Worm (Caenorhabditis elegans) whole organism, late embryonic: ENCODE data around the gene idpp-6.

Source experiments
- C08G9.2 ChIP-seq: sonication (generic microtip); optimal IDR thresholded peaks from 2 replicates; lab custom pipeline; 2016; ENCODE audit warnings: mild to moderate bottlenecking, missing genetic modification characterization, moderate library complexity, missing compliant biosample characterization
- C38D4.7 ChIP-seq: fragments of 200-800 bp; sonication (Bioruptor generic); optimal IDR thresholded peaks from 2 replicates; lab custom pipeline; 2018; ENCODE audit warnings: mild to moderate bottlenecking, missing genetic modification characterization, moderate library complexity, missing compliant biosample characterization
- F13H6.1 ChIP-seq: sonication (generic microtip); optimal IDR thresholded peaks from 2 replicates; lab custom pipeline; 2016; ENCODE audit warnings: missing genetic modification characterization, missing compliant biosample characterization
- K02D7.2 ChIP-seq: sonication (generic microtip); optimal IDR thresholded peaks from 2 replicates; lab custom pipeline; 2017; ENCODE audit warnings: mild to moderate bottlenecking, missing genetic modification characterization, missing compliant biosample characterization
- T23F11.4 ChIP-seq: fragments of 200-800 bp; sonication (Bioruptor generic); optimal IDR thresholded peaks from 2 replicates; lab custom pipeline; 2018; ENCODE audit warnings: mild to moderate bottlenecking, missing genetic modification characterization, missing compliant biosample characterization
- ahr-1 ChIP-seq: sonication (generic microtip); optimal IDR thresholded peaks from 2 replicates; lab custom pipeline; 2016; ENCODE audit warnings: missing genetic modification characterization, missing compliant biosample characterization
- ama-1 ChIP-seq: fragments of 150-350 bp; optimal IDR thresholded peaks from 2 replicates; lab custom pipeline; 2014
- ceh-14 ChIP-seq: sonication (generic microtip); optimal IDR thresholded peaks from 2 replicates; lab custom pipeline; 2016; ENCODE audit warnings: missing genotype, missing genetic modification characterization, missing compliant biosample characterization
- ceh-19 ChIP-seq: fragments of 200-800 bp; sonication (Bioruptor generic); optimal IDR thresholded peaks from 2 replicates; lab custom pipeline; 2018; ENCODE audit warnings: mild to moderate bottlenecking, missing genetic modification characterization, missing compliant biosample characterization
- ceh-2 ChIP-seq: sonication (generic microtip); optimal IDR thresholded peaks from 2 replicates; lab custom pipeline; 2016; ENCODE audit warnings: missing genotype, missing genetic modification characterization, missing compliant biosample characterization
- ceh-22 ChIP-seq: sonication (generic microtip); optimal IDR thresholded peaks from 2 replicates; lab custom pipeline; 2017; ENCODE audit warnings: missing biosample characterization, missing genetic modification characterization
- ceh-30 ChIP-seq: fragments of 150-350 bp; optimal IDR thresholded peaks from 2 replicates; lab custom pipeline; 2014; ENCODE audit warnings: missing biosample characterization, missing genetic modification characterization
- ceh-31 ChIP-seq: sonication (generic microtip); optimal IDR thresholded peaks from 2 replicates; lab custom pipeline; 2016; ENCODE audit warnings: missing genetic modification characterization, missing compliant biosample characterization
- ceh-34 ChIP-seq: sonication (generic microtip); optimal IDR thresholded peaks from 2 replicates; lab custom pipeline; 2016; ENCODE audit warnings: mild to moderate bottlenecking, missing genetic modification characterization, missing compliant biosample characterization
- ceh-6 ChIP-seq: fragments of 200-800 bp; sonication (Bioruptor generic); optimal IDR thresholded peaks from 2 replicates; lab custom pipeline; 2018; ENCODE audit warnings: mild to moderate bottlenecking, missing genetic modification characterization, missing compliant biosample characterization
- ceh-9 ChIP-seq: sonication (generic microtip); optimal IDR thresholded peaks from 2 replicates; lab custom pipeline; 2016; ENCODE audit warnings: mild to moderate bottlenecking, missing genetic modification characterization, inconsistent platforms, missing compliant biosample characterization
- dmd-4 ChIP-seq: sonication (generic microtip); optimal IDR thresholded peaks from 2 replicates; lab custom pipeline; 2016; ENCODE audit warnings: borderline replicate concordance, missing genetic modification characterization, missing compliant biosample characterization
- dve-1 ChIP-seq: sonication (generic microtip); optimal IDR thresholded peaks from 2 replicates; lab custom pipeline; 2017; ENCODE audit warnings: antibody characterized with exemption, mild to moderate bottlenecking, missing genetic modification characterization, missing compliant biosample characterization
- elt-2 ChIP-seq: sonication (generic microtip); optimal IDR thresholded peaks from 2 replicates; lab custom pipeline; 2016; ENCODE audit warnings: missing genetic modification reagents, missing genetic modification characterization, missing compliant biosample characterization
- eyg-1 ChIP-seq: sonication (generic microtip); optimal IDR thresholded peaks from 2 replicates; lab custom pipeline; 2016; ENCODE audit warnings: missing genotype, missing genetic modification characterization, missing compliant biosample characterization
- fax-1 ChIP-seq: sonication (generic microtip); optimal IDR thresholded peaks from 2 replicates; lab custom pipeline; 2016; ENCODE audit warnings: missing genotype, missing genetic modification characterization, missing compliant biosample characterization
- fkh-10 ChIP-seq: fragments of 150-350 bp; optimal IDR thresholded peaks from 2 replicates; lab custom pipeline; 2014; ENCODE audit warnings: missing biosample characterization, missing genetic modification reagents, missing genetic modification characterization
- fkh-6 ChIP-seq: sonication (generic microtip); optimal IDR thresholded peaks from 2 replicates; lab custom pipeline; 2016; ENCODE audit warnings: missing genetic modification characterization, missing compliant biosample characterization
- gmeb-2 ChIP-seq: sonication (generic microtip); optimal IDR thresholded peaks from 2 replicates; lab custom pipeline; 2016; ENCODE audit warnings: missing genetic modification characterization, inconsistent platforms, missing compliant biosample characterization
- hlh-13 ChIP-seq: fragments of 200-800 bp; sonication (Bioruptor generic); optimal IDR thresholded peaks from 2 replicates; lab custom pipeline; 2018; ENCODE audit warnings: mild to moderate bottlenecking, missing genetic modification characterization, missing compliant biosample characterization
- hlh-15 ChIP-seq: sonication (generic microtip); optimal IDR thresholded peaks from 2 replicates; lab custom pipeline; 2016; ENCODE audit warnings: missing genetic modification characterization, missing compliant biosample characterization
- hlh-30 ChIP-seq: sonication (generic microtip); optimal IDR thresholded peaks from 2 replicates; lab custom pipeline; 2017; ENCODE audit warnings: antibody characterized with exemption, missing genetic modification characterization, missing compliant biosample characterization; ENCODE audit not compliant: insufficient read depth
- lim-6 ChIP-seq: sonication (generic microtip); optimal IDR thresholded peaks from 2 replicates; lab custom pipeline; 2016; ENCODE audit warnings: missing genetic modification characterization, missing compliant biosample characterization
- lin-11 ChIP-seq: fragments of 200-800 bp; sonication (Bioruptor generic); optimal IDR thresholded peaks from 2 replicates; lab custom pipeline; 2018; ENCODE audit warnings: mild to moderate bottlenecking, missing genetic modification characterization, missing compliant biosample characterization
- mec-3 ChIP-seq: sonication (generic microtip); optimal IDR thresholded peaks from 2 replicates; lab custom pipeline; 2016; ENCODE audit warnings: borderline replicate concordance, missing genetic modification characterization, missing compliant biosample characterization
- nfya-1 ChIP-seq: sonication (generic microtip); optimal IDR thresholded peaks from 2 replicates; lab custom pipeline; 2017; ENCODE audit warnings: missing genetic modification characterization, mild to moderate bottlenecking, missing compliant biosample characterization, antibody characterized with exemption, moderate library complexity
- nhr-11 ChIP-seq: fragments of 150-350 bp; optimal IDR thresholded peaks from 2 replicates; lab custom pipeline; 2014; ENCODE audit warnings: missing biosample characterization, missing genetic modification characterization
- npax-4 ChIP-seq: sonication (generic microtip); optimal IDR thresholded peaks from 2 replicates; lab custom pipeline; 2016; ENCODE audit warnings: missing genetic modification characterization, missing compliant biosample characterization
- odd-2 ChIP-seq: sonication (generic microtip); optimal IDR thresholded peaks from 2 replicates; lab custom pipeline; 2017; ENCODE audit warnings: antibody characterized with exemption, mild to moderate bottlenecking, missing genetic modification characterization, missing compliant biosample characterization
- pag-3 ChIP-seq: sonication (generic microtip); optimal IDR thresholded peaks from 2 replicates; lab custom pipeline; 2016; ENCODE audit warnings: missing compliant biosample characterization, missing genetic modification characterization, borderline replicate concordance
- pat-9 ChIP-seq: fragments of 200-800 bp; sonication (Bioruptor generic); optimal IDR thresholded peaks from 2 replicates; lab custom pipeline; 2018; ENCODE audit warnings: mild to moderate bottlenecking, missing genetic modification characterization, moderate library complexity, missing compliant biosample characterization
- pax-1 ChIP-seq: fragments of 150-350 bp; optimal IDR thresholded peaks from 2 replicates; lab custom pipeline; 2014; ENCODE audit warnings: missing biosample characterization, missing genetic modification characterization
- pha-2 ChIP-seq: sonication (generic microtip); optimal IDR thresholded peaks from 2 replicates; lab custom pipeline; 2017; ENCODE audit warnings: mild to moderate bottlenecking, missing genetic modification characterization, missing compliant biosample characterization
- pha-4 ChIP-seq: fragments of 150-350 bp; optimal IDR thresholded peaks from 2 replicates; lab custom pipeline; 2018; ENCODE audit warnings: missing biosample characterization, missing genetic modification reagents, missing genetic modification characterization
- pros-1 ChIP-seq: fragments of 150-350 bp; optimal IDR thresholded peaks from 2 replicates; lab custom pipeline; 2014; ENCODE audit warnings: missing biosample characterization, missing genetic modification reagents, missing genetic modification characterization
- rnt-1 ChIP-seq: sonication (generic microtip); optimal IDR thresholded peaks from 2 replicates; lab custom pipeline; 2016; ENCODE audit warnings: missing genetic modification characterization, missing compliant biosample characterization
- sox-4 ChIP-seq: sonication (generic microtip); optimal IDR thresholded peaks from 2 replicates; lab custom pipeline; 2017; ENCODE audit warnings: mild to moderate bottlenecking, missing genetic modification characterization, inconsistent platforms, missing compliant biosample characterization
- syd-9 ChIP-seq: sonication (generic microtip); optimal IDR thresholded peaks from 2 replicates; lab custom pipeline; 2016; ENCODE audit warnings: mild to moderate bottlenecking, missing genetic modification characterization, moderate library complexity, missing compliant biosample characterization
- tbx-7 ChIP-seq: sonication (generic microtip); optimal IDR thresholded peaks from 2 replicates; lab custom pipeline; 2016; ENCODE audit warnings: missing genotype, missing genetic modification characterization, missing compliant biosample characterization
- ttx-3 ChIP-seq: sonication (generic microtip); optimal IDR thresholded peaks from 2 replicates; lab custom pipeline; 2016; ENCODE audit warnings: missing genetic modification reagents, missing genetic modification characterization, missing compliant biosample characterization
- unc-42 ChIP-seq: sonication (generic microtip); optimal IDR thresholded peaks from 2 replicates; lab custom pipeline; 2016; ENCODE audit warnings: missing genotype, missing genetic modification characterization, missing compliant biosample characterization
- unc-55 ChIP-seq: sonication (generic microtip); optimal IDR thresholded peaks from 2 replicates; lab custom pipeline; 2017; ENCODE audit warnings: missing biosample characterization, missing genetic modification reagents, missing genetic modification characterization
- zip-5 ChIP-seq: sonication (generic microtip); optimal IDR thresholded peaks from 2 replicates; lab custom pipeline; 2016; ENCODE audit warnings: missing genetic modification characterization, missing compliant biosample characterization

Gene idpp-6

DNA sequence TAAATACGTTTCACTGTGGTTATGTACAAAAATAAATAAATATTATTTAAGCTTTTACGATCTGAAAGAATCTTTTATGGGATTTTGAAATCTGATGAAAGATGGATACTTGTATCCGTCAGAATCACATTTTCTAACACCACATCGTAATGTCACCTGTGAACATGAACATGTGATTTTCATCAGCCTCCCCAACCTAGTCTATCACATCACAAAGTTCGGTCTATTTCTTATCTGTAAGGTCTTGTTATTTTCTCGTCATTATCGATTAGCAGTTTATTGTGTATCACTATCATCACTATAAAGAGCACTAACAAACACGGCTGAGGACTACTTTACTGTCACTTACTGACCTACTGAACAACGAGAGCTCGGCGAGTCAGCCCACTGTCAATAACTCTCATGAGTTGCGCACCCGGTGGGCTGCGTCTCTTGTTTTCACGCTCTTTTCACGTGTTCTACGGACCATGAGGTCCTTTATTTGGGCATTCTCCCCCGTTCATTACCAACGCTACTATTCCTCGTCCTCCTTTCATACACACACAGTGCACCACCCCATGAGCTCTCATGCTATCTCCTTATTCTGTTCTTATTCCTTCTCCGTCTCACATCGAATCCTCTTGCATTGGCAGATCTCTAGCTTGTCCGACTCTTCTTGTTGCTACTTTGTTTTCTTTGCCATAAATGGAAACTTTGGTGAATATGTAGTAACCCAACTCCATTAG is 24.3 kb downstream of the idpp-6 start (continued):
- TF ChIP-seq eyg-1 (tag; lab: Kevin White, UChicago): no peak
- TF ChIP-seq dve-1 (tag; lab: Kevin White, UChicago): no peak
- no peak for TF ChIP-seq F13H6.1 (tag; lab: Kevin White, UChicago)
- no peak for TF ChIP-seq ceh-30 (tag; lab: Kevin White, UChicago)
- no peak for TF ChIP-seq pros-1 (tag; lab: Kevin White, UChicago)
- no peak for TF ChIP-seq pha-4 (tag; lab: Kevin White, UChicago)
- no peak for TF ChIP-seq fkh-6 (tag; lab: Kevin White, UChicago)
- TF ChIP-seq K02D7.2 (tag; lab: Kevin White, UChicago): no peak
- no peak for TF ChIP-seq gmeb-2 (tag; lab: Kevin White, UChicago)
- peak; percentile 76 for TF ChIP-seq ceh-31 (tag; lab: Kevin White, UChicago)
- no peak for TF ChIP-seq fkh-10
- TF ChIP-seq C38D4.7 (GFP tag; lab: Kevin White, UChicago): no peak
- no peak for TF ChIP-seq ceh-19 (GFP tag; lab: Kevin White, UChicago)
- no peak for TF ChIP-seq pag-3 (tag; lab: Kevin White, UChicago)
- peak; percentile 58 for TF ChIP-seq elt-2
- no peak for TF ChIP-seq C08G9.2 (tag; lab: Kevin White, UChicago)
- no peak for TF ChIP-seq rnt-1 (tag; lab: Kevin White, UChicago)
- no peak for TF ChIP-seq dmd-4
- TF ChIP-seq T23F11.4 (GFP tag; lab: Kevin White, UChicago): no peak
- no peak for TF ChIP-seq lin-11 (tag; lab: Kevin White, UChicago)
- TF ChIP-seq hlh-13 (GFP tag; lab: Kevin White, UChicago): no peak
- peak; percentile 73 for TF ChIP-seq hlh-30 (tag; lab: Kevin White, UChicago)
- TF ChIP-seq ceh-9 (tag; lab: Kevin White, UChicago): no peak
- TF ChIP-seq unc-42 (tag; lab: Kevin White, UChicago): peak; percentile 38
- no peak for TF ChIP-seq pax-1 (tag; lab: Kevin White, UChicago)
- TF ChIP-seq ceh-14 (tag; lab: Kevin White, UChicago): no peak
- TF ChIP-seq hlh-15: no peak
- TF ChIP-seq zip-5 (tag; lab: Kevin White, UChicago): no peak
- peak; percentile 46 for TF ChIP-seq nfya-1 (tag; lab: Kevin White, UChicago)
- TF ChIP-seq mec-3: no peak
- TF ChIP-seq sox-4 (tag; lab: Kevin White, UChicago): no peak
- TF ChIP-seq unc-55 (GFP tag; lab: Kevin White, UChicago): no peak
- TF ChIP-seq ahr-1 (tag; lab: Kevin White, UChicago): no peak
- no peak for TF ChIP-seq fax-1 (tag; lab: Kevin White, UChicago)
- no peak for TF ChIP-seq ama-1
- no peak for TF ChIP-seq ceh-2 (tag; lab: Kevin White, UChicago)
- TF ChIP-seq odd-2 (tag; lab: Kevin White, UChicago): no peak
- TF ChIP-seq ceh-6 (GFP tag; lab: Kevin White, UChicago): no peak
- TF ChIP-seq pha-2 (tag; lab: Kevin White, UChicago): no peak
- no peak for TF ChIP-seq ttx-3
- TF ChIP-seq tbx-7 (tag; lab: Kevin White, UChicago): no peak
- no peak for TF ChIP-seq nhr-11 (tag; lab: Kevin White, UChicago)
- no peak for TF ChIP-seq pat-9 (tag; lab: Kevin White, UChicago)
- no peak for TF ChIP-seq lim-6 (tag; lab: Kevin White, UChicago)
- no peak for TF ChIP-seq npax-4
- TF ChIP-seq ceh-34 (tag; lab: Kevin White, UChicago): no peak
- no peak for TF ChIP-seq syd-9
- no peak for TF ChIP-seq ceh-22
